Fruit fly (Drosophila melanogaster): ENCODE data around the gene beta-PheRS.

Gene beta-PheRS

dm6 chr3R:24282567-24283324 lies 30.3 kb upstream of the beta-PheRS start:
- no peak for TF ChIP-seq noc (tag; optimal IDR thresholded peaks at IDR 0.05)

- TF ChIP-seq noc (tag; optimal IDR thresholded peaks at IDR 0.05): no peak
Measured at dm6 chr3R:24279291-24279690, 26.8 kb upstream of the beta-PheRS start, which contains the start of gene shps. Gene shps (plus strand): TSS chr3R:24279572.

- no peak for TF ChIP-seq noc (tag; optimal IDR thresholded peaks at IDR 0.05)
Measured at dm6 chr3R:24278738-24279137, 26.3 kb upstream of the beta-PheRS start.

- peak; percentile 96 for TF ChIP-seq noc (tag; optimal IDR thresholded peaks at IDR 0.05)
Measured at dm6 chr3R:24276104-24277008, 23.9 kb upstream of the beta-PheRS start, which contains the start of gene Orct. Gene Orct (plus strand): TSS chr3R:24276260.

dm6 chr3R:24275463-24275862 lies 23.0 kb upstream of the beta-PheRS start:
- TF ChIP-seq noc (tag; optimal IDR thresholded peaks at IDR 0.05): no peak

- no peak for TF ChIP-seq noc (tag; optimal IDR thresholded peaks at IDR 0.05)
Measured at dm6 chr3R:24274212-24274611, 21.7 kb upstream of the beta-PheRS start.

dm6 chr3R:24272775-24273290 lies 20.4 kb upstream of the beta-PheRS start, which contains the start of gene Orct2:
Gene Orct2 (plus strand): TSS chr3R:24273029.
- TF ChIP-seq noc (tag; optimal IDR thresholded peaks at IDR 0.05): peak; percentile 50

- no peak for TF ChIP-seq noc (tag; optimal IDR thresholded peaks at IDR 0.05)
Measured at dm6 chr3R:24272232-24272631, 19.8 kb upstream of the beta-PheRS start.

dm6 chr3R:24271071-24271470 lies 18.6 kb upstream of the beta-PheRS start, which contains the start of gene jar:
Gene jar (minus strand): TSS chr3R:24271233.
- TF ChIP-seq noc (tag; optimal IDR thresholded peaks at IDR 0.05): peak; percentile 39

dm6 chr3R:24270578-24270977 lies 18.1 kb upstream of the beta-PheRS start:
- no peak for TF ChIP-seq noc (tag; optimal IDR thresholded peaks at IDR 0.05)

dm6 chr3R:24270034-24270433 lies 17.6 kb upstream of the beta-PheRS start:
- TF ChIP-seq noc (tag; optimal IDR thresholded peaks at IDR 0.05): no peak

- peak; percentile 10 for TF ChIP-seq noc (tag; optimal IDR thresholded peaks at IDR 0.05)
Measured at dm6 chr3R:24268293-24268692, 15.8 kb upstream of the beta-PheRS start.

- TF ChIP-seq noc (tag; optimal IDR thresholded peaks at IDR 0.05): no peak
Measured at dm6 chr3R:24267580-24268202, 15.2 kb upstream of the beta-PheRS start.

dm6 chr3R:24266786-24267579 lies 14.5 kb upstream of the beta-PheRS start:
- TF ChIP-seq noc (tag; optimal IDR thresholded peaks at IDR 0.05): no peak

Data from whole organism, larva.